Worm (Caenorhabditis elegans): ENCODE measurements around the gene clec-203.

clec-203 gene

DNA sequence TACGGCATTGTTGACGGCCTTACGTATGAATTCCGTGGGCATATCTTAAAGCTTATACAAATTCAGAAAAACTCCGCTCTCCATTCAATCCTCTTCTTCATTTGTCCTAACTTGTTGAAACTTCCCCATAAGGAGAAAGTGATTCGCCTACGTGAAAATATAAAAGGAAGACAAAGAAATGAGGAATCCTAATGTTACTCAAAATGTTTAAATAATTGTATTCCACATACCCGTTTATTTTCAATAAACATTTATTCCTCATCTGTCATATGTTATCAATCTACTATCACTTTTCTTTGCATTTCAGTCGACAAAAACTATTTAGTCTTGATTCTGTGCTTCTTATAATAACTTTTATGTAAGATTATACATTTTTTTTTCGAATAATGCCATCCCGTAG lies at the start of gene clec-203:
Gene clec-203 (plus strand): TSS at position 301 of the 400 bp plus-strand sequence.
- TF ChIP-seq flt-1 (GFP tag; IDR thresholded peaks at IDR 0.05) (no peak), ztf-23 (GFP tag; IDR thresholded peaks at IDR 0.05) (no peak), T22C8.4 (GFP tag; IDR thresholded peaks at IDR 0.05) (no peak), klf-2 (GFP tag; conservative IDR thresholded peaks at IDR 0.05) (no peak), cog-1 (tag; optimal IDR thresholded peaks at IDR 0.05) (no peak), tab-1 (GFP tag; IDR thresholded peaks at IDR 0.05) (no peak), ztf-29 (GFP tag; IDR thresholded peaks at IDR 0.05) (no peak), med-1 (GFP tag; optimal IDR thresholded peaks at IDR 0.05; ENCODE audit: insufficient read depth) (no peak), ref-1 (GFP tag; conservative IDR thresholded peaks at IDR 0.05) (no peak)

DNA sequence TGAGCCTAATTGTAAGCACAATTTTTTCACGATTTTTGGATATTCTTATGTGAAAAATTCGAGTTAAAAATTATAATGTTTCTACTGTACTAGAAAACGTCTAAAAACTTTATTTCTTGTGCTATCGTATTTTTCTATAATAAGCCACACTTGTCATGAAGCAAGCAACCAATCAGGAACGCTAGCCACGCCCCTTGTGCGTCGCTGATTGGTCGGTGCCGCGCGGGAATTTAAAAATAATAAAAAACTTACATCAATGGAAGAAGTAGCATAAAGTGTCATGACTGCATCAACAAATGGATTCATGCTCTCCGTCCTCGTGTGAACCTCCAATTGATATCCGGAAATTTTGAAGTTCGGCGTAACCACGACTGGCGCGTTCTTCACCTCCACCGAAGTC lies 40.8 kb upstream of the clec-203 start:
- TF ChIP-seq ztf-29 (GFP tag; IDR thresholded peaks at IDR 0.05) = no peak
- TF ChIP-seq cog-1 (tag; optimal IDR thresholded peaks at IDR 0.05) = no peak
- no peak for TF ChIP-seq med-1 (GFP tag; optimal IDR thresholded peaks at IDR 0.05; ENCODE audit: insufficient read depth)
- no peak for TF ChIP-seq flt-1 (GFP tag; IDR thresholded peaks at IDR 0.05)
- no peak for TF ChIP-seq klf-2 (GFP tag; conservative IDR thresholded peaks at IDR 0.05)

DNA sequence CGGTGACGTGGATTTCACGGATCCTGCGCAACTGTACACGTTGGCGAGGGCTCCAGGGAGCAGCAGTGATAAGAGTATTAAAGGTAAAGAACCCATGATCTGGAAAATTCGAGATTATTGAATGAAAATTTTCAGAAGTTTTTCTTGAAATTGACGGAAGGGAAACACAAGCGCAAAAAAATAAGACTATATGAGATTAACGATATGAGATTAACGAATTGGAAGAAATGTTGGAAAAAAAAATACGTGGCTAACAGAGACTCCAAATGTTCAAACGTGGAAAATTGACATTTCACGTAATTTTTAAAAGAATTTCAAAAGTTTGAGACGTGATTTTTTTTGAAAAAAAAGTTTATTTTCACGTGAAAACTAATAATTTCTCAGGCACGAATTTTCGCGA lies 39.6 kb upstream of the clec-203 start, which contains the start of gene nra-4:
Gene nra-4 (minus strand): TSS at position 101 of the 400 bp plus-strand sequence.
- TF ChIP-seq med-1 (GFP tag; optimal IDR thresholded peaks at IDR 0.05; ENCODE audit: insufficient read depth) = no peak
- no peak for TF ChIP-seq ztf-23 (GFP tag; IDR thresholded peaks at IDR 0.05)
- TF ChIP-seq T22C8.4 (GFP tag; IDR thresholded peaks at IDR 0.05) = no peak
- no peak for TF ChIP-seq ref-1 (GFP tag; conservative IDR thresholded peaks at IDR 0.05)
- TF ChIP-seq ztf-29 (GFP tag; IDR thresholded peaks at IDR 0.05) = no peak
- TF ChIP-seq klf-2 (GFP tag; conservative IDR thresholded peaks at IDR 0.05) = no peak
- no peak for TF ChIP-seq cog-1 (tag; optimal IDR thresholded peaks at IDR 0.05)
- no peak for TF ChIP-seq tab-1 (GFP tag; IDR thresholded peaks at IDR 0.05)
- TF ChIP-seq flt-1 (GFP tag; IDR thresholded peaks at IDR 0.05) = no peak

DNA sequence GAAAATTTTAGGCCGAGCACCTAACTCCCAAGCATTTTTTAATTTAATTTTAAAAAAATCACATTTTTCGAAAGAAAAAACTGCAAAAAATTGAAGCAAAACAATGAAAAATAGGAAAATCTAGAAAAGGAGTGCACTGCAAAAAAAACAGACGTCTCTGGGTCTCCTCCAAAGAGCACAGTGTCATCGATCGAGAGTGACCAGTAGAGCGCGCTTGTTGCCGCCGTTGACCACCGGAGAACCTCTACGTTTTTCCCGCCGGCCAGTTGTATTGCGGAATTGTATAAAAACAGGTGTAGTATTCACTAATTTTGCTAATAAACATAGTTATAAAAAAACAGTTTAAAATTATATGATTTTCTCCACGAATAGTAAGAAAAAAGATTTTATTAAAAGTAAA lies 38.7 kb upstream of the clec-203 start:
- TF ChIP-seq cog-1 (tag; optimal IDR thresholded peaks at IDR 0.05) = no peak
- TF ChIP-seq T22C8.4 (GFP tag; IDR thresholded peaks at IDR 0.05) = peak; percentile 21; the same call in 1 of the 2 replicates
- no peak for TF ChIP-seq tab-1 (GFP tag; IDR thresholded peaks at IDR 0.05)
- no peak for TF ChIP-seq med-1 (GFP tag; optimal IDR thresholded peaks at IDR 0.05; ENCODE audit: insufficient read depth)
- no peak for TF ChIP-seq ztf-23 (GFP tag; IDR thresholded peaks at IDR 0.05)
- no peak for TF ChIP-seq ref-1 (GFP tag; conservative IDR thresholded peaks at IDR 0.05)
- TF ChIP-seq ztf-29 (GFP tag; IDR thresholded peaks at IDR 0.05) = no peak
- TF ChIP-seq klf-2 (GFP tag; conservative IDR thresholded peaks at IDR 0.05) = no peak

DNA sequence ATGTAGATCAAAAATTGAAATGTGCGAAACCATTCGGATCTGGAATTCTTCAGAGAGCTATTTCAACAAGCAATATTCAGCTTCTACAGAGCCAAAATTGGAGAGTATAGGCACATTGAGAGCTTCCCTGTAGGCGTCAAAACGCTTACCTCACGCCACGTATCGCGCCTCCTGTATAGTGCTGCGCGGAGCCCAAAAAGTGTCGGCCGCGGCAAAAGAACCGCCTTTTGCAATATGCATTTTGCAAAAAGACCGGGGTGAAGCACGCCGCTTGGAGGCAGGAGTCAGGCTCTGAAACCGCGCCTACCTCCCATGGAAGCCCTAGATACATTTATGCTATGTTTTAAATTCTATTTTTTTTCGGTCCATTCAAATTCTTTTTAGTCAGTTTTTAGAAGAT lies 36.4 kb upstream of the clec-203 start:
- TF ChIP-seq ztf-29 (GFP tag; IDR thresholded peaks at IDR 0.05) (no peak), flt-1 (GFP tag; IDR thresholded peaks at IDR 0.05) (no peak), ref-1 (GFP tag; conservative IDR thresholded peaks at IDR 0.05) (no peak)

DNA sequence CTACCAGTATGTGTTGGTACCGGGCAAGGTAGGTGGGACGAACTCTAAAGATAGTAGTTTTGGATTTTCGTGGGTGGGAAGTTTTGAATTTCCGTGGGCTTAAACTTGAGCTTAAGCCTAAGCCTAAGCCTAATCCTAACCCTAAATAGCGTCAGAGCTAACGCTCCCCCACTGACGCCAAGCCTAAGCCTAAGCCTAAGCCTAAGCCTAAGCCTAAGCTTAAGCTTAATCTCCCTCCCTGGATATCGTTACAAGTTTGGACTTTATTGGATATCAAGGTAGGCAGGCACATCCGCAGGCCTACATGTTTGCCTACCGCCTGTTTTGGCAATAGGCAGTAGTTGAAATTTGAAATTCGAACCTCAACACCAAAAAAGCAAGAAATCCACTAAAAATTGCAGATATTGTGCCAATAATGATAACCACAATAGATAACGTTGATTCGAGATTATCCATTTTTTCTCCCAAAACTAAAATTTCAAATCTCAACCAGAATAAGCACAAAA lies 35.5 kb upstream of the clec-203 start, which contains the start of gene K10C9.4:
Gene K10C9.4 (minus strand): TSS at position 456 of the 506 bp plus-strand sequence.
- TF ChIP-seq flt-1 (GFP tag; IDR thresholded peaks at IDR 0.05) (no peak), klf-2 (GFP tag; conservative IDR thresholded peaks at IDR 0.05) (no peak), ztf-29 (GFP tag; IDR thresholded peaks at IDR 0.05) (peak; percentile 23; the same call in 1 of the 2 replicates), ref-1 (GFP tag; conservative IDR thresholded peaks at IDR 0.05) (no peak)

DNA sequence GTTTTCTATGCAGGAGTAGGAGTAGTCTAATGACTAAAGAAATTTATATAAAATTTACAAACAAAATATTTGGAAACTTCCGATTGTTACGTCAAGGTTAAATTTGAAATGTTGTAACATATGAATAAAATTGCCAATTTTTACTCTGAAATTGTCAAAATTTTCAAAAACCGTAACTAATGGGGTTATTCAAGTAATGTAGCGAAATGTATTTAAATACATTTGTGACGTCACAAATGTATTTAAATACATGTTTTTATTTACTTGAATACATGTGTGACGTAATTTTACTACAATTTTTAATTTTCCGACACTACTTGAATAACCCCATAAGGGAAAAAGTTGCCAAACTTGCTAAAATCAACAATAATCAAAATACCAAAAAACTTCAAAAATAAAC lies 34.7 kb upstream of the clec-203 start:
- TF ChIP-seq ztf-23 (GFP tag; IDR thresholded peaks at IDR 0.05) (no peak), cog-1 (tag; optimal IDR thresholded peaks at IDR 0.05) (no peak), ref-1 (GFP tag; conservative IDR thresholded peaks at IDR 0.05) (no peak), flt-1 (GFP tag; IDR thresholded peaks at IDR 0.05) (no peak), med-1 (GFP tag; optimal IDR thresholded peaks at IDR 0.05; ENCODE audit: insufficient read depth) (no peak), T22C8.4 (GFP tag; IDR thresholded peaks at IDR 0.05) (no peak), klf-2 (GFP tag; conservative IDR thresholded peaks at IDR 0.05) (no peak), tab-1 (GFP tag; IDR thresholded peaks at IDR 0.05) (no peak), ztf-29 (GFP tag; IDR thresholded peaks at IDR 0.05) (no peak)

DNA sequence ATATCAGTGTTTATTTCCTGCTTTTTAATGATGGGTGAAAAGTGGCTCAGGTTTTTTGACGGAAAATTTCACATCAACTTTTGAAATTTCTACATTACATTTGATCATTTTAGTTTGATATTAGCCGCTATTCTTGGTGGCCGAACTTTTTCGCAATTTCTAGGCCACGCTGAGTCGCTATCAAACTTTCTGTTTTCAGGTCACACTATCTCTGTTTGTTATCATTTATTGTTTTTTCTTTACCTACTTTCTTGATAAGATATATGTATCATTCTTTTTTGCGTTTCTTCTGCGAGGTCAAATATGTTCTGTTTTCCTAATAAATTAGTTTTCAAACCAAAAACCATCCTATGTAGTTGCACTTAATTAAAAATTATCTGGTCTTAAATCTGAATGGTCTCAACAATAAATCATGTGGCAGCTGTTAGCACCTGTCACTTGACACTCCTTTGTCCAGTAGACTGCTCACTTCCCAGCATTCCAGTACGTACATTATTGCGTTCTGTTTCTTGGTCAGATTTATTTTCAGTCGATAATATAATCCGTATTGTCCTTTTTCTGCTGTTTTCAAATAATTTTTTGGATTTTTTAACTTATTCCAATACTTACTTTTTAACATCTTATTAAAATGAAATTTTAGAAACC lies 27.7 kb upstream of the clec-203 start:
- no peak for TF ChIP-seq ztf-23 (GFP tag; IDR thresholded peaks at IDR 0.05)
- no peak for TF ChIP-seq cog-1 (tag; optimal IDR thresholded peaks at IDR 0.05)
- TF ChIP-seq tab-1 (GFP tag; IDR thresholded peaks at IDR 0.05) = no peak
- no peak for TF ChIP-seq med-1 (GFP tag; optimal IDR thresholded peaks at IDR 0.05; ENCODE audit: insufficient read depth)
- TF ChIP-seq ztf-29 (GFP tag; IDR thresholded peaks at IDR 0.05) = no peak
- no peak for TF ChIP-seq flt-1 (GFP tag; IDR thresholded peaks at IDR 0.05)

DNA sequence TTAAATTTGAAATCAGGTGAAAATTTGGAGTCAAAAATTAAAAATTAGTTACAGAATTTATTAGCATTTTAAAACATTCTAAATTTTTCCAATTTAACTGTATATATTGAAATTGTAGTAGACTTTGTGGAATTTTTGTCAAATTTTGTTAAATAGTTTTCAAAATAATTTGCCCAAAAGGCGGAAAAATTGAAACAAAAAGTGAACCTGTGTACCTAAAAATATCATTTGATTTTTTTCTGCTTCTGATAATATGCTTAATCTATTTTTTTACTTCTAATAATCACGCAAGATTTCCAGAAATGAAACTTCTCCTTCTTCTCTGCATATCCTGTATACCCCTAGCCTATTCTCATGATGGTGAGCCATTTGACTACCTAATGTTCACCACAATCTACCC lies 26.8 kb upstream of the clec-203 start, which contains the start of gene rnst-2:
Gene rnst-2 (plus strand): TSS at position 301 of the 400 bp plus-strand sequence.
- TF ChIP-seq ztf-29 (GFP tag; IDR thresholded peaks at IDR 0.05) (no peak), tab-1 (GFP tag; IDR thresholded peaks at IDR 0.05) (no peak), klf-2 (GFP tag; conservative IDR thresholded peaks at IDR 0.05) (no peak), cog-1 (tag; optimal IDR thresholded peaks at IDR 0.05) (no peak), ref-1 (GFP tag; conservative IDR thresholded peaks at IDR 0.05) (no peak), flt-1 (GFP tag; IDR thresholded peaks at IDR 0.05) (no peak), T22C8.4 (GFP tag; IDR thresholded peaks at IDR 0.05) (no peak), med-1 (GFP tag; optimal IDR thresholded peaks at IDR 0.05; ENCODE audit: insufficient read depth) (no peak), ztf-23 (GFP tag; IDR thresholded peaks at IDR 0.05) (no peak)

DNA sequence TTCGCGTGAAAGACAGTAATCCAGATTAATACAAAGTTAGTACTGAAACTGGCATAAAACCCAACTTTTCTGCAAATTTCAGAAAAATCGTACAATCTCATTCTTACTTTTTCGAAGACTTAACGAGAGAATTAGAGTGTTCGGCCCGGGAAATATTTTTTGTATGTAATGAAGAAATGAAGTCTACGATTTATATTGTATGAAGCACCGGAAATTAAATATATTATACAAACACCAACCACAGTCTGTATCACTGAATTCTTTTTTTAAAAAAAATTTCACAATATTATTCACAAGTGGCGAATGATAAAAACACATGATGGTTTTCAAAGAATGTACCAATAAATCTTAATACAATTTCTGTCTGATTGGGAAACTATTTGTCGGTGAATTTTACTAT lies 23.6 kb upstream of the clec-203 start, which contains the start of gene str-67:
Gene str-67 (minus strand): TSS at position 101 of the 400 bp plus-strand sequence.
- TF ChIP-seq ref-1 (GFP tag; conservative IDR thresholded peaks at IDR 0.05) (no peak), ztf-23 (GFP tag; IDR thresholded peaks at IDR 0.05) (no peak), klf-2 (GFP tag; conservative IDR thresholded peaks at IDR 0.05) (no peak), cog-1 (tag; optimal IDR thresholded peaks at IDR 0.05) (no peak), flt-1 (GFP tag; IDR thresholded peaks at IDR 0.05) (no peak), ztf-29 (GFP tag; IDR thresholded peaks at IDR 0.05) (no peak), tab-1 (GFP tag; IDR thresholded peaks at IDR 0.05) (no peak)

Measured in whole organism, midembryonic.